Fruit fly (Drosophila melanogaster) whole organism, embryonic: Measurements from ENCODE around the gene pros.

Experiments
- Asciz ChIP-seq: fragments of 200-800 bp; sonication (Bioruptor generic); optimal IDR thresholded peaks from 2 replicates; lab custom pipeline; 2017; ENCODE audit warnings: missing biosample characterization, mild to moderate bottlenecking, missing genetic modification characterization, missing genetic modification reagents
- CG10321 ChIP-seq: fragments of 200-800 bp; sonication (Bioruptor generic); IDR thresholded peaks from 2 replicates; pipeline ENCODE4 v1.3.6; 2022; ENCODE audit warnings: missing biosample characterization, missing genetic modification characterization
- CG10431 ChIP-seq: fragments of 200-800 bp; sonication (Bioruptor generic); optimal IDR thresholded peaks from 3 replicates; lab custom pipeline; 2018; ENCODE audit warnings: missing biosample characterization, mild to moderate bottlenecking, missing genetic modification characterization
- CG12071 ChIP-seq: fragments of 200-800 bp; sonication (Bioruptor generic); optimal IDR thresholded peaks from 3 replicates; lab custom pipeline; 2018; ENCODE audit warnings: missing biosample characterization, mild to moderate bottlenecking, missing genetic modification characterization
- CG12219 ChIP-seq: fragments of 200-800 bp; sonication (Bioruptor generic); optimal IDR thresholded peaks from 3 replicates; lab custom pipeline; 2018; ENCODE audit warnings: missing biosample characterization, mild to moderate bottlenecking, missing genetic modification characterization
- CG12744 ChIP-seq: fragments of 200-800 bp; sonication (Bioruptor generic); optimal IDR thresholded peaks from 2 replicates; lab custom pipeline; 2016; ENCODE audit warnings: missing biosample characterization, missing genetic modification characterization
- CG13287 ChIP-seq: fragments of 200-800 bp; sonication (Bioruptor generic); IDR thresholded peaks from 2 replicates; pipeline ENCODE4 v1.3.6; 2022; ENCODE audit warnings: missing biosample characterization, missing genetic modification characterization; ENCODE audit not compliant: partially characterized antibody
- CG15011 ChIP-seq: fragments of 200-800 bp; sonication (Bioruptor generic); optimal IDR thresholded peaks from 3 replicates; lab custom pipeline; 2018; ENCODE audit warnings: missing biosample characterization, mild to moderate bottlenecking, missing genetic modification characterization
- CG1529 ChIP-seq: fragments of 200-800 bp; sonication (Bioruptor generic); optimal IDR thresholded peaks from 3 replicates; lab custom pipeline; 2018; ENCODE audit warnings: missing biosample characterization, missing genetic modification characterization
- CG17328 ChIP-seq: fragments of 200-800 bp; sonication (Bioruptor generic); IDR thresholded peaks from 2 replicates; pipeline ENCODE4 v1.3.6; 2022; ENCODE audit warnings: missing biosample characterization, missing genetic modification characterization
- CG18262 ChIP-seq: fragments of 200-800 bp; optimal IDR thresholded peaks from 3 replicates; lab custom pipeline; 2019; ENCODE audit warnings: missing biosample characterization, mild to moderate bottlenecking, missing genetic modification characterization, moderate library complexity
- CG18619 ChIP-seq: fragments of 200-800 bp; sonication (Bioruptor generic); optimal IDR thresholded peaks from 3 replicates; lab custom pipeline; 2017; ENCODE audit warnings: missing biosample characterization, mild to moderate bottlenecking, missing genetic modification characterization
- CG2116 ChIP-seq: fragments of 200-800 bp; sonication (Bioruptor generic); optimal IDR thresholded peaks from 3 replicates; lab custom pipeline; 2018; ENCODE audit warnings: missing biosample characterization, mild to moderate bottlenecking, missing genetic modification characterization
- CG31441 ChIP-seq: fragments of 200-800 bp; sonication (Bioruptor generic); IDR thresholded peaks from 2 replicates; pipeline ENCODE4 v1.3.6; 2022; ENCODE audit warnings: missing biosample characterization, missing genetic modification characterization
- CG4820 ChIP-seq: fragments of 200-800 bp; sonication (Bioruptor generic); optimal IDR thresholded peaks from 3 replicates; lab custom pipeline; 2016; ENCODE audit warnings: missing biosample characterization, missing genetic modification characterization
- CG6654 ChIP-seq: fragments of 200-800 bp; sonication (Bioruptor generic); optimal IDR thresholded peaks from 2 replicates; lab custom pipeline; 2017; ENCODE audit warnings: missing biosample characterization, mild to moderate bottlenecking, missing genetic modification characterization
- CG6765 ChIP-seq: fragments of 200-800 bp; sonication (Bioruptor generic); optimal IDR thresholded peaks from 3 replicates; lab custom pipeline; 2017; ENCODE audit warnings: missing biosample characterization, mild to moderate bottlenecking, missing genetic modification characterization
- CG6813 ChIP-seq: fragments of 200-800 bp; sonication (Bioruptor generic); optimal IDR thresholded peaks from 2 replicates; lab custom pipeline; 2017; ENCODE audit warnings: missing biosample characterization, missing genetic modification characterization, mild to moderate bottlenecking, moderate library complexity, missing genetic modification reagents
- CTCF ChIP-seq: fragments of 200-800 bp; sonication (Bioruptor generic); optimal IDR thresholded peaks from 2 replicates; lab custom pipeline; 2017; ENCODE audit warnings: missing biosample characterization, mild to moderate bottlenecking, missing genetic modification characterization, moderate library complexity
- CoRest ChIP-seq: fragments of 200-800 bp; sonication (Bioruptor generic); optimal IDR thresholded peaks from 3 replicates; lab custom pipeline; 2018; ENCODE audit warnings: missing biosample characterization, mild to moderate bottlenecking, missing genetic modification characterization, moderate library complexity
- D ChIP-seq, 2 experiments: fragments of 200-800 bp in 1 of 2; fragments of >200 bp in 1 of 2; sonication (Bioruptor generic) in 1 of 2; optimal IDR thresholded peaks; 2 replicates in 1 of 2; 3 replicates in 1 of 2; lab custom pipeline; 2017; ENCODE audit warnings: mild to moderate bottlenecking in 1 of 2, missing biosample characterization in 1 of 2, missing genetic modification characterization in 1 of 2, missing genetic modification reagents in 1 of 2
- Fer2 ChIP-seq: fragments of 200-800 bp; sonication (Bioruptor generic); optimal IDR thresholded peaks from 2 replicates; lab custom pipeline; 2018; ENCODE audit warnings: missing biosample characterization, mild to moderate bottlenecking, missing genetic modification characterization, moderate library complexity
- HLH3B ChIP-seq: fragments of 200-800 bp; sonication (Bioruptor generic); IDR thresholded peaks from 2 replicates; pipeline ENCODE4 v1.3.6; 2022; ENCODE audit warnings: missing biosample characterization, missing genetic modification characterization
- Hmx ChIP-seq: fragments of 200-800 bp; sonication (Bioruptor generic); optimal IDR thresholded peaks from 2 replicates; lab custom pipeline; 2016; ENCODE audit warnings: missing biosample characterization, missing genetic modification characterization
- Lhr ChIP-seq: fragments of 200-800 bp; sonication (Bioruptor generic); optimal IDR thresholded peaks from 3 replicates; lab custom pipeline; 2017; ENCODE audit warnings: mild to moderate bottlenecking, missing biosample characterization, missing genetic modification reagents, missing genetic modification characterization
- MBD-R2 ChIP-seq: fragments of 200-800 bp; sonication (Bioruptor generic); IDR thresholded peaks from 2 replicates; pipeline ENCODE4 v1.3.6; 2022; ENCODE audit warnings: missing biosample characterization, missing genetic modification characterization
- Max ChIP-seq: fragments of 200-800 bp; sonication (Bioruptor generic); optimal IDR thresholded peaks from 2 replicates; lab custom pipeline; 2016; ENCODE audit warnings: missing biosample characterization, mild to moderate bottlenecking, missing genetic modification characterization
- Meics ChIP-seq: fragments of 200-800 bp; sonication (Bioruptor generic); optimal IDR thresholded peaks from 2 replicates; lab custom pipeline; 2017; ENCODE audit warnings: missing biosample characterization, mild to moderate bottlenecking, missing genetic modification characterization
- Mes4 ChIP-seq: fragments of 200-800 bp; sonication (Bioruptor generic); optimal IDR thresholded peaks from 2 replicates; lab custom pipeline; 2016; ENCODE audit warnings: missing biosample characterization, missing genetic modification characterization
- Mrtf ChIP-seq: fragments of 200-800 bp; sonication (Bioruptor generic); IDR thresholded peaks from 3 replicates; pipeline ENCODE4 v1.3.6; 2022; ENCODE audit warnings: missing biosample characterization, missing genetic modification characterization
- Neu2 ChIP-seq: fragments of 200-800 bp; sonication (Bioruptor generic); optimal IDR thresholded peaks from 3 replicates; lab custom pipeline; 2016; ENCODE audit warnings: missing biosample characterization, missing genetic modification characterization, borderline replicate concordance
- NfI ChIP-seq: fragments of 200-800 bp; sonication (Bioruptor generic); optimal IDR thresholded peaks from 3 replicates; lab custom pipeline; 2018; ENCODE audit warnings: missing biosample characterization, mild to moderate bottlenecking, missing genetic modification characterization, moderate library complexity
- Optix ChIP-seq: fragments of 200-800 bp; sonication (Bioruptor generic); IDR thresholded peaks from 3 replicates; pipeline ENCODE4 v1.3.6; 2022; ENCODE audit warnings: missing biosample characterization, missing genetic modification characterization
- Taf1 ChIP-seq: fragments of 200-800 bp; sonication (Bioruptor generic); IDR thresholded peaks from 2 replicates; pipeline ENCODE4 v1.3.6; 2022; ENCODE audit warnings: missing biosample characterization, missing genetic modification characterization
- Vsx1 ChIP-seq: fragments of 200-800 bp; sonication (Bioruptor generic); optimal IDR thresholded peaks from 2 replicates; lab custom pipeline; 2017; ENCODE audit warnings: missing biosample characterization, mild to moderate bottlenecking, missing genetic modification characterization, missing genetic modification reagents
- ara ChIP-seq: fragments of 200-800 bp; sonication (Bioruptor generic); IDR thresholded peaks from 2 replicates; pipeline ENCODE4 v1.3.6; 2022; ENCODE audit warnings: missing biosample characterization, missing genetic modification characterization
- ci ChIP-seq: fragments of 200-800 bp; sonication (Bioruptor generic); IDR thresholded peaks from 3 replicates; pipeline ENCODE4 v1.3.6; 2022; ENCODE audit warnings: missing biosample characterization, missing genetic modification characterization
- corto ChIP-seq: fragments of 200-800 bp; sonication (Bioruptor generic); optimal IDR thresholded peaks from 2 replicates; lab custom pipeline; 2016; ENCODE audit warnings: missing biosample characterization, mild to moderate bottlenecking, missing genetic modification characterization, moderate library complexity
- danr ChIP-seq: fragments of 200-800 bp; sonication (Bioruptor generic); IDR thresholded peaks from 2 replicates; pipeline ENCODE4 v1.3.6; 2022; ENCODE audit warnings: missing biosample characterization, missing genetic modification characterization
- dimm ChIP-seq: fragments of 200-800 bp; sonication (Bioruptor generic); IDR thresholded peaks from 2 replicates; pipeline ENCODE4 v1.3.6; 2022; ENCODE audit warnings: missing biosample characterization, missing genetic modification characterization
- ewg ChIP-seq: fragments of 200-800 bp; sonication (Bioruptor generic); optimal IDR thresholded peaks from 3 replicates; lab custom pipeline; 2017; ENCODE audit warnings: mild to moderate bottlenecking, missing biosample characterization, missing genetic modification reagents, missing genetic modification characterization
- jumu ChIP-seq: fragments of 200-800 bp; sonication (Bioruptor generic); optimal IDR thresholded peaks from 3 replicates; lab custom pipeline; 2016; ENCODE audit warnings: missing biosample characterization, missing genetic modification characterization
- klu ChIP-seq: fragments of 200-800 bp; sonication (Bioruptor generic); IDR thresholded peaks from 2 replicates; pipeline ENCODE4 v1.3.6; 2022; ENCODE audit warnings: missing biosample characterization, missing genetic modification characterization
- nau ChIP-seq: fragments of 200-800 bp; sonication (Bioruptor generic); optimal IDR thresholded peaks from 3 replicates; lab custom pipeline; 2017; ENCODE audit warnings: missing biosample characterization, mild to moderate bottlenecking, missing genetic modification characterization, missing genetic modification reagents
- odd ChIP-seq: fragments of 200-800 bp; sonication (Bioruptor generic); optimal IDR thresholded peaks from 2 replicates; lab custom pipeline; 2017; ENCODE audit warnings: missing biosample characterization, mild to moderate bottlenecking, missing genetic modification characterization
- onecut ChIP-seq: fragments of 200-800 bp; sonication (Bioruptor generic); IDR thresholded peaks from 2 replicates; pipeline ENCODE4 v1.3.6; 2022; ENCODE audit warnings: missing biosample characterization, missing genetic modification characterization
- phol ChIP-seq: fragments of 200-800 bp; sonication (Bioruptor generic); optimal IDR thresholded peaks from 3 replicates; lab custom pipeline; 2018; ENCODE audit warnings: missing biosample characterization, mild to moderate bottlenecking, missing genetic modification characterization, moderate library complexity
- sens ChIP-seq: fragments of 200-800 bp; sonication (Bioruptor generic); peaks from one replicate; lab custom pipeline; 2016; ENCODE audit warnings: missing biosample characterization, missing genetic modification characterization
- ssp ChIP-seq: fragments of 200-800 bp; sonication (Bioruptor generic); IDR thresholded peaks from 2 replicates; pipeline ENCODE4 v1.3.6; 2022; ENCODE audit warnings: missing biosample characterization, missing genetic modification characterization
- tin ChIP-seq: fragments of 200-800 bp; sonication (Bioruptor generic); optimal IDR thresholded peaks from 3 replicates; lab custom pipeline; 2016; ENCODE audit warnings: missing biosample characterization, missing genetic modification characterization
- ttk ChIP-seq: fragments of 200-800 bp; sonication (Bioruptor generic); IDR thresholded peaks from 2 replicates; pipeline ENCODE4 v2.1.2; 2022; ENCODE audit warnings: missing biosample characterization, missing genetic modification characterization

The pros gene

dm6 chr3R:11338287-11338686 lies 10.0 kb downstream of the pros start (continued):
- TF ChIP-seq danr (GFP tag; lab: Robert Waterston, UW) (no peak), Hmx (GFP tag; lab: Kevin White, UChicago) (no peak), CG4820 (no peak), CG15011 (GFP tag; lab: Kevin White, UChicago) (no peak), ssp (GFP tag; lab: Robert Waterston, UW) (no peak), Vsx1 (GFP tag; lab: Kevin White, UChicago) (peak; percentile 40), HLH3B (GFP tag; lab: Robert Waterston, UW) (0 out of 2 replicates have a peak, but pooled peaks have one; percentile 17), ttk (GFP tag; lab: Robert Waterston, UW) (peak; percentile 57; the same call in 1 of the 2 replicates), D (optimal IDR thresholded peaks at IDR 0.05; lab: Kevin White, UChicago) (no peak), D (GFP tag; optimal IDR thresholded peaks at IDR 0.05; lab: Kevin White, UChicago) (peak; percentile 10), CG18619 (GFP tag; lab: Kevin White, UChicago) (peak; percentile 19), nau (GFP tag; lab: Kevin White, UChicago) (no peak), CTCF (GFP tag; lab: Kevin White, UChicago) (no peak), ara (peak; percentile 35; the same call in 1 of the 2 replicates), CG2116 (GFP tag; lab: Kevin White, UChicago) (peak; percentile 55), sens (GFP tag; lab: Kevin White, UChicago) (peak; percentile 53), MBD-R2 (GFP tag; lab: Robert Waterston, UW) (no peak), CG31441 (GFP tag; lab: Robert Waterston, UW) (0 out of 2 replicates have a peak, but pooled peaks have one; percentile 20), CG12071 (GFP tag; lab: Kevin White, UChicago) (peak; percentile 46), CG6765 (peak; percentile 19), CG6813 (GFP tag; lab: Kevin White, UChicago) (peak; percentile 18), odd (peak; percentile 11), corto (GFP tag; lab: Kevin White, UChicago) (no peak), tin (GFP tag; lab: Kevin White, UChicago) (peak; percentile 22), Lhr (GFP tag; lab: Kevin White, UChicago) (no peak), Max (GFP tag; lab: Kevin White, UChicago) (no peak), klu (GFP tag; lab: Robert Waterston, UW) (no peak), CG18262 (no peak), Fer2 (tag; lab: Kevin White, UChicago) (no peak), Mrtf (GFP tag; lab: Robert Waterston, UW) (no peak), dimm (GFP tag; lab: Robert Waterston, UW) (0 out of 2 replicates have a peak, but pooled peaks have one; percentile 16), CG10321 (GFP tag; lab: Robert Waterston, UW) (no peak), phol (tag; lab: Kevin White, UChicago) (no peak), CG12744 (no peak), Mes4 (GFP tag; lab: Kevin White, UChicago) (no peak), CG13287 (no peak), Meics (GFP tag; lab: Kevin White, UChicago) (peak; percentile 20), NfI (peak; percentile 74), CoRest (tag; lab: Kevin White, UChicago) (no peak), CG10431 (GFP tag; lab: Kevin White, UChicago) (peak; percentile 12), Asciz (peak; percentile 55), ewg (GFP tag; lab: Kevin White, UChicago) (peak; percentile 16), CG6654 (GFP tag; lab: Kevin White, UChicago) (peak; percentile 30), onecut (GFP tag; lab: Robert Waterston, UW) (peak; percentile 40; the same call in 1 of the 2 replicates), CG12219 (peak; percentile 38), ci (peak; percentile 87; the same call in 2 of the 3 replicates), Taf1 (no peak), CG17328 (peak; percentile 53), jumu (GFP tag; lab: Kevin White, UChicago) (no peak), Optix (GFP tag; lab: Robert Waterston, UW) (peak; percentile 14; the same call in 1 of the 3 replicates), CG1529 (GFP tag; lab: Kevin White, UChicago) (peak; percentile 13), Neu2 (GFP tag; lab: Kevin White, UChicago) (no peak)
